Fruit fly (Drosophila melanogaster) whole organism, embryonic: Measurements from ENCODE around the gene Rbcn-3B.
A peak's percentile ranks its signal among the peaks of the same experiment; 100 is the strongest.

Source experiments
- CG10274 ChIP-seq: fragments of 200-800 bp; sonication (Bioruptor generic); optimal IDR thresholded peaks from 3 replicates; lab custom pipeline; 2017; ENCODE audit warnings: missing biosample characterization, mild to moderate bottlenecking, missing genetic modification characterization
- CG10543 ChIP-seq: fragments of 200-800 bp; sonication (Bioruptor generic); optimal IDR thresholded peaks from 3 replicates; lab custom pipeline; 2017; ENCODE audit warnings: missing biosample characterization, mild to moderate bottlenecking, missing genetic modification characterization, moderate library complexity
- CG10959 ChIP-seq: fragments of 200-800 bp; sonication (Bioruptor generic); IDR thresholded peaks from 2 replicates; pipeline ENCODE4 v1.3.6; 2022; ENCODE audit warnings: missing biosample characterization, missing genetic modification characterization
- CG11723 ChIP-seq: fragments of 200-800 bp; sonication (Bioruptor generic); optimal IDR thresholded peaks from 2 replicates; lab custom pipeline; 2017; ENCODE audit warnings: missing biosample characterization, mild to moderate bottlenecking, missing genetic modification characterization
- CG12299 ChIP-seq: fragments of 200-800 bp; sonication (Bioruptor generic); optimal IDR thresholded peaks from 2 replicates; lab custom pipeline; 2018; ENCODE audit warnings: missing biosample characterization, mild to moderate bottlenecking, missing genetic modification characterization
- CG13424 ChIP-seq: fragments of 200-800 bp; sonication (Bioruptor generic); optimal IDR thresholded peaks from 2 replicates; lab custom pipeline; 2019; ENCODE audit warnings: missing biosample characterization, mild to moderate bottlenecking, missing genetic modification characterization, moderate library complexity
- CG15073 ChIP-seq: fragments of 200-800 bp; sonication (Bioruptor generic); optimal IDR thresholded peaks from 2 replicates; lab custom pipeline; 2016; ENCODE audit warnings: missing biosample characterization, missing genetic modification characterization
- CG1529 ChIP-seq: fragments of 200-800 bp; sonication (Bioruptor generic); optimal IDR thresholded peaks from 3 replicates; lab custom pipeline; 2018; ENCODE audit warnings: missing biosample characterization, missing genetic modification characterization
- CG1602 ChIP-seq: fragments of 200-800 bp; sonication (Bioruptor generic); optimal IDR thresholded peaks from 3 replicates; lab custom pipeline; 2016; ENCODE audit warnings: missing biosample characterization, missing genetic modification characterization
- CG18011 ChIP-seq: fragments of 200-800 bp; sonication (Bioruptor generic); optimal IDR thresholded peaks from 2 replicates; lab custom pipeline; 2017; ENCODE audit warnings: missing biosample characterization, missing genetic modification characterization, mild to moderate bottlenecking, moderate library complexity, missing genotype
- CG18262 ChIP-seq: fragments of 200-800 bp; optimal IDR thresholded peaks from 3 replicates; lab custom pipeline; 2019; ENCODE audit warnings: missing biosample characterization, mild to moderate bottlenecking, missing genetic modification characterization, moderate library complexity
- CG1832 ChIP-seq: fragments of 200-800 bp; sonication (Bioruptor generic); optimal IDR thresholded peaks from 2 replicates; lab custom pipeline; 2017; ENCODE audit warnings: missing biosample characterization, mild to moderate bottlenecking, missing genetic modification characterization, inconsistent platforms
- CG31388 ChIP-seq: fragments of 200-800 bp; sonication (Bioruptor generic); optimal IDR thresholded peaks from 2 replicates; lab custom pipeline; 2016; ENCODE audit warnings: missing biosample characterization, missing genetic modification characterization
- CG3281 ChIP-seq: fragments of 200-800 bp; sonication (Bioruptor generic); optimal IDR thresholded peaks from 3 replicates; lab custom pipeline; 2017; ENCODE audit warnings: missing biosample characterization, mild to moderate bottlenecking, missing genetic modification characterization
- CG43689 ChIP-seq: fragments of 200-800 bp; sonication (Bioruptor generic); IDR thresholded peaks from 2 replicates; pipeline ENCODE4 v1.3.6; 2022; ENCODE audit warnings: missing biosample characterization, missing genetic modification characterization
- CG4424 ChIP-seq: fragments of 200-800 bp; sonication (Bioruptor generic); optimal IDR thresholded peaks from 3 replicates; lab custom pipeline; 2016; ENCODE audit warnings: missing biosample characterization, missing genetic modification characterization
- CG4820 ChIP-seq: fragments of 200-800 bp; sonication (Bioruptor generic); optimal IDR thresholded peaks from 3 replicates; lab custom pipeline; 2016; ENCODE audit warnings: missing biosample characterization, missing genetic modification characterization
- CG7271 ChIP-seq: fragments of 200-800 bp; sonication (Bioruptor generic); optimal IDR thresholded peaks from 2 replicates; lab custom pipeline; 2018; ENCODE audit warnings: missing biosample characterization, mild to moderate bottlenecking, missing genetic modification characterization, moderate library complexity
- CrebB ChIP-seq: fragments of 200-800 bp; sonication (Bioruptor generic); optimal IDR thresholded peaks from 3 replicates; lab custom pipeline; 2018; ENCODE audit warnings: missing biosample characterization, mild to moderate bottlenecking, missing genetic modification characterization
- D19A ChIP-seq: fragments of 200-800 bp; optimal IDR thresholded peaks from 3 replicates; lab custom pipeline; 2019; ENCODE audit warnings: missing biosample characterization, mild to moderate bottlenecking, missing genetic modification characterization, moderate library complexity
- Dp ChIP-seq: fragments of 200-800 bp; sonication (Bioruptor generic); optimal IDR thresholded peaks from 2 replicates; lab custom pipeline; 2018; ENCODE audit warnings: missing biosample characterization, mild to moderate bottlenecking, missing genetic modification characterization, moderate library complexity
- HLHmδ ChIP-seq: fragments of 200-800 bp; sonication (Bioruptor generic); optimal IDR thresholded peaks from 2 replicates; lab custom pipeline; 2018; ENCODE audit warnings: missing biosample characterization, mild to moderate bottlenecking, missing genetic modification characterization, moderate library complexity
- Hmx ChIP-seq: fragments of 200-800 bp; sonication (Bioruptor generic); optimal IDR thresholded peaks from 2 replicates; lab custom pipeline; 2016; ENCODE audit warnings: missing biosample characterization, missing genetic modification characterization
- Kr ChIP-seq: fragments of 200-800 bp; sonication (Bioruptor generic); optimal IDR thresholded peaks from 2 replicates; lab custom pipeline; 2017; ENCODE audit warnings: missing biosample characterization, mild to moderate bottlenecking, missing genetic modification characterization
- Mes4 ChIP-seq: fragments of 200-800 bp; sonication (Bioruptor generic); optimal IDR thresholded peaks from 2 replicates; lab custom pipeline; 2016; ENCODE audit warnings: missing biosample characterization, missing genetic modification characterization
- NC2α ChIP-seq: fragments of 200-800 bp; sonication (Bioruptor generic); optimal IDR thresholded peaks from 2 replicates; lab custom pipeline; 2016; ENCODE audit warnings: missing biosample characterization, missing genetic modification characterization
- Opbp ChIP-seq: fragments of 200-800 bp; sonication (Bioruptor generic); IDR thresholded peaks from 3 replicates; pipeline ENCODE4 v1.3.6; 2022; ENCODE audit warnings: missing biosample characterization, missing genetic modification characterization; ENCODE audit not compliant: partially characterized antibody
- Ptx1 ChIP-seq: fragments of 200-800 bp; sonication (Bioruptor generic); IDR thresholded peaks from 2 replicates; pipeline ENCODE4 v1.3.6; 2022; ENCODE audit warnings: missing biosample characterization, missing genetic modification characterization
- Ssrp ChIP-seq: fragments of 200-800 bp; sonication (Bioruptor generic); optimal IDR thresholded peaks from 2 replicates; lab custom pipeline; 2018; ENCODE audit warnings: missing biosample characterization, mild to moderate bottlenecking, missing genetic modification characterization, moderate library complexity
- Trl ChIP-seq, 3 experiments: fragments of >200 bp in 2 of 3; fragments of 200-800 bp in 1 of 3; sonication (Bioruptor generic) in 1 of 3; optimal IDR thresholded peaks; 2 replicates in 1 of 3; 3 replicates in 2 of 3; lab custom pipeline; 2016 to 2017; ENCODE audit warnings: missing biosample characterization in 1 of 3, missing genetic modification characterization in 1 of 3
- ato ChIP-seq: fragments of 200-800 bp; sonication (Bioruptor generic); IDR thresholded peaks from 2 replicates; pipeline ENCODE4 v1.3.6; 2022; ENCODE audit warnings: missing biosample characterization, missing genetic modification characterization; ENCODE audit not compliant: partially characterized antibody
- bab2 ChIP-seq: fragments of 200-800 bp; sonication (Bioruptor generic); optimal IDR thresholded peaks from 2 replicates; lab custom pipeline; 2016; ENCODE audit warnings: missing biosample characterization, missing genetic modification characterization
- bcd ChIP-seq: fragments of 200-800 bp; sonication (Bioruptor generic); optimal IDR thresholded peaks from 2 replicates; lab custom pipeline; 2017; ENCODE audit warnings: missing biosample characterization, mild to moderate bottlenecking, missing genetic modification characterization
- dimm ChIP-seq: fragments of 200-800 bp; sonication (Bioruptor generic); IDR thresholded peaks from 2 replicates; pipeline ENCODE4 v1.3.6; 2022; ENCODE audit warnings: missing biosample characterization, missing genetic modification characterization
- dmrt11E ChIP-seq: fragments of 200-800 bp; sonication (Bioruptor generic); optimal IDR thresholded peaks from 3 replicates; lab custom pipeline; 2018; ENCODE audit warnings: missing biosample characterization, mild to moderate bottlenecking, missing genetic modification characterization, moderate library complexity
- dysf ChIP-seq: fragments of 200-800 bp; sonication (Bioruptor generic); IDR thresholded peaks from 3 replicates; pipeline ENCODE4 v1.3.6; 2022; ENCODE audit warnings: missing biosample characterization, missing genetic modification characterization
- eve ChIP-seq, 2 experiments: fragments of >200 bp; optimal IDR thresholded peaks; 2 replicates each; lab custom pipeline; 2017; ENCODE audit warnings: missing biosample characterization in 2 of 2, missing genetic modification characterization in 2 of 2
- ewg ChIP-seq: fragments of 200-800 bp; sonication (Bioruptor generic); optimal IDR thresholded peaks from 3 replicates; lab custom pipeline; 2017; ENCODE audit warnings: mild to moderate bottlenecking, missing biosample characterization, missing genetic modification reagents, missing genetic modification characterization
- gsb ChIP-seq: fragments of 200-800 bp; sonication (Bioruptor generic); IDR thresholded peaks from 2 replicates; pipeline ENCODE4 v1.3.6; 2022; ENCODE audit warnings: missing biosample characterization, missing genetic modification characterization
- hbn ChIP-seq: fragments of 200-800 bp; sonication (Bioruptor generic); IDR thresholded peaks from 2 replicates; pipeline ENCODE4 v1.3.6; 2022; ENCODE audit warnings: missing biosample characterization, missing genetic modification characterization; ENCODE audit not compliant: partially characterized antibody
- kay ChIP-seq: fragments of 200-800 bp; sonication (Bioruptor generic); optimal IDR thresholded peaks from 2 replicates; lab custom pipeline; 2016; ENCODE audit warnings: missing biosample characterization, missing genetic modification characterization
- lmd ChIP-seq: fragments of 200-800 bp; sonication (Bioruptor generic); IDR thresholded peaks from 2 replicates; pipeline ENCODE4 v1.3.6; 2022; ENCODE audit warnings: missing biosample characterization, missing genetic modification characterization
- nom ChIP-seq: fragments of 200-800 bp; sonication (Bioruptor generic); optimal IDR thresholded peaks from 2 replicates; lab custom pipeline; 2017; ENCODE audit warnings: missing biosample characterization, missing genetic modification characterization, mild to moderate bottlenecking, moderate library complexity, missing genetic modification reagents
- onecut ChIP-seq: fragments of 200-800 bp; sonication (Bioruptor generic); IDR thresholded peaks from 2 replicates; pipeline ENCODE4 v1.3.6; 2022; ENCODE audit warnings: missing biosample characterization, missing genetic modification characterization
- sim ChIP-seq: fragments of 200-800 bp; sonication (Bioruptor generic); IDR thresholded peaks from 2 replicates; pipeline ENCODE4 v1.3.6; 2022; ENCODE audit warnings: missing biosample characterization, missing genetic modification characterization
- slbo ChIP-seq: fragments of 200-800 bp; sonication (Bioruptor generic); IDR thresholded peaks from 2 replicates; pipeline ENCODE4 v1.3.6; 2022; ENCODE audit warnings: missing biosample characterization, missing genetic modification characterization
- sug ChIP-seq: fragments of 200-800 bp; optimal IDR thresholded peaks from 2 replicates; lab custom pipeline; 2019; ENCODE audit warnings: missing biosample characterization, mild to moderate bottlenecking, missing genetic modification characterization, moderate library complexity
- tgo ChIP-seq: fragments of 200-800 bp; sonication (Bioruptor generic); IDR thresholded peaks from 3 replicates; pipeline ENCODE4 v1.3.6; 2022; ENCODE audit warnings: missing biosample characterization, missing genetic modification characterization
- usp ChIP-seq: fragments of >200 bp; optimal IDR thresholded peaks from 2 replicates; lab custom pipeline; 2017; ENCODE audit warnings: missing biosample characterization, missing genetic modification characterization
- yki ChIP-seq: fragments of >200 bp; optimal IDR thresholded peaks from 3 replicates; lab custom pipeline; 2018

The Rbcn-3B gene

dm6 chrX:1861620-1862184, 47.0 kb upstream of the Rbcn-3B start, which contains the start of gene deltaCOP (continued):
- no peak for TF ChIP-seq sim (GFP tag; lab: Robert Waterston, UW)
- TF ChIP-seq CG18262 (tag; lab: Kevin White, UChicago): peak; percentile 76
- peak; percentile 54 for TF ChIP-seq CG10274 (GFP tag; lab: Kevin White, UChicago)
- peak; percentile 78 for TF ChIP-seq kay (GFP tag; lab: Kevin White, UChicago)
- peak; percentile 45 for TF ChIP-seq Dp
- peak; percentile 77 for TF ChIP-seq CG31388 (GFP tag; lab: Kevin White, UChicago)
- peak; percentile 53 for TF ChIP-seq CG11723 (GFP tag; lab: Kevin White, UChicago)
- TF ChIP-seq sug (tag; lab: Kevin White, UChicago): peak; percentile 78
- no peak for TF ChIP-seq HLHmδ (GFP tag; lab: Kevin White, UChicago)
- TF ChIP-seq CG15073 (GFP tag; lab: Kevin White, UChicago): no peak
- no peak for TF ChIP-seq CG1832 (GFP tag; lab: Kevin White, UChicago)
- TF ChIP-seq CG13424: peak; percentile 70
- TF ChIP-seq dimm: no peak
- TF ChIP-seq gsb (GFP tag; lab: Robert Waterston, UW): peak; percentile 61
- TF ChIP-seq dmrt11E (tag; lab: Kevin White, UChicago): peak; percentile 66
- TF ChIP-seq CG10959 (GFP tag; lab: Robert Waterston, UW): peak; percentile 55
- no peak for TF ChIP-seq hbn
- TF ChIP-seq CG4424: peak; percentile 85
- peak; percentile 84 for TF ChIP-seq CG1602 (GFP tag; lab: Kevin White, UChicago)
- TF ChIP-seq D19A (tag; lab: Kevin White, UChicago): peak; percentile 100
- no peak for TF ChIP-seq Hmx
- peak; percentile 80 for TF ChIP-seq CG4820 (GFP tag; lab: Kevin White, UChicago)
- no peak for TF ChIP-seq CG12299
- TF ChIP-seq CG3281 (GFP tag; lab: Kevin White, UChicago): peak; percentile 80
- TF ChIP-seq dysf (GFP tag; lab: Robert Waterston, UW): peak; percentile 90
- TF ChIP-seq CG18011 (GFP tag; lab: Kevin White, UChicago): peak; percentile 55
- no peak for TF ChIP-seq yki (lab: Kevin White, UChicago)
- TF ChIP-seq slbo (GFP tag; lab: Robert Waterston, UW): peak; percentile 91
- no peak for TF ChIP-seq usp
- TF ChIP-seq CG7271 (tag; lab: Kevin White, UChicago): peak; percentile 3
- TF ChIP-seq ato: no peak
- no peak for TF ChIP-seq Trl (optimal IDR thresholded peaks at IDR 0.05; lab: Kevin White, UChicago)
- peak; percentile 87 for TF ChIP-seq Trl (GFP tag; optimal IDR thresholded peaks at IDR 0.05; lab: Kevin White, UChicago)
- TF ChIP-seq CG43689: peak; percentile 51; the same call in 1 of the 2 replicates
- peak; percentile 83 for TF ChIP-seq bcd (GFP tag; lab: Kevin White, UChicago)
- peak; percentile 76 for TF ChIP-seq ewg (GFP tag; lab: Kevin White, UChicago)
- peak; percentile 31 for TF ChIP-seq CrebB (tag; lab: Kevin White, UChicago)
- TF ChIP-seq Ssrp: peak; percentile 72
- TF ChIP-seq Opbp (GFP tag; lab: Robert Waterston, UW): 0 out of 3 replicates have a peak, but pooled peaks have one; percentile 36
- TF ChIP-seq CG1529 (GFP tag; lab: Kevin White, UChicago): no peak
- peak; percentile 64 for TF ChIP-seq NC2α (GFP tag; lab: Kevin White, UChicago)
- TF ChIP-seq nom (GFP tag; lab: Kevin White, UChicago): peak; percentile 61
- no peak for TF ChIP-seq eve (GFP tag; optimal IDR thresholded peaks at IDR 0.05; lab: Kevin White, UChicago)
- TF ChIP-seq Ptx1 (GFP tag; lab: Robert Waterston, UW): peak; percentile 91
- peak; percentile 56 for TF ChIP-seq onecut (GFP tag; lab: Robert Waterston, UW)
- TF ChIP-seq CG10543: peak; percentile 79
- TF ChIP-seq Mes4 (GFP tag; lab: Kevin White, UChicago): peak; percentile 84
- TF ChIP-seq Kr (GFP tag; lab: Kevin White, UChicago): no peak
- peak; percentile 91 for TF ChIP-seq lmd (GFP tag; lab: Robert Waterston, UW)
- peak; percentile 91 for TF ChIP-seq bab2 (GFP tag; lab: Kevin White, UChicago)
- TF ChIP-seq tgo (GFP tag; lab: Robert Waterston, UW): peak; percentile 82
